Worm (Caenorhabditis elegans) whole organism, L4 larva: ENCODE measurements around the gene C10E2.2.

Source experiments
- F49E8.2 ChIP-seq: sonication (generic microtip); optimal IDR thresholded peaks from 2 replicates; lab custom pipeline; 2016; ENCODE audit warnings: missing compliant biosample characterization, mild to moderate bottlenecking, missing genetic modification characterization, borderline replicate concordance
- ceh-82 ChIP-seq: sonication (generic microtip); optimal IDR thresholded peaks from 2 replicates; lab custom pipeline; 2017; ENCODE audit warnings: missing biosample characterization, missing genetic modification characterization
- unc-130 ChIP-seq: sonication (generic microtip); optimal IDR thresholded peaks from 2 replicates; lab custom pipeline; 2016; ENCODE audit warnings: missing genetic modification reagents, missing genetic modification characterization, missing compliant biosample characterization

DNA sequence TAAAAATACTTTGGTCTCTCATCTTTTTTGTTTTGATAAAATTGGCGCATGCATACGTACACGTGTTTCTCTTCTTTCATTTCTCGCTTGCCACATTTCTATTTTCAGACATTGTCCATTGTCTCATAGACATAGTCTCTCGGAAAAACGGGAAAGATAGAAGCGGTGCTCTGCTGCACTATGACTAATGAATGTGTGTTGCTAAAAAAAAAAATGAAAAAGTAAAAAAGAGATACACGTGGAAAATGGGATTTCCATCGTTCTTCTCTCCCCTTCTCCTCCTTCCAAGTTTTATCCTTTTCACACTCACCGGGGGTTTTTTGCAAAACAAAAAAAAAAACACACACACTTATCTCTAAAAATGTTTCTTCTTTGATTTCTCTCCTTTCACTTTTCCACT is 10.1 kb upstream of the C10E2.2 start:
- TF ChIP-seq unc-130 (GFP tag; lab: Kevin White, UChicago) (no peak), F49E8.2 (tag; lab: Kevin White, UChicago) (no peak), ceh-82 (tag; lab: Kevin White, UChicago) (no peak)
